Worm (Caenorhabditis elegans) whole organism, mixed stage, embryonic: ENCODE measurements around the gene wht-8.

Source experiments
- ces-1 ChIP-seq: fragments of 150-350 bp; optimal IDR thresholded peaks from 2 replicates; lab custom pipeline; 2014; ENCODE audit warnings: missing biosample characterization, missing genetic modification reagents, missing genetic modification characterization
- lin-13 ChIP-seq: fragments of 150-350 bp; optimal IDR thresholded peaks from 2 replicates; lab custom pipeline; 2014; ENCODE audit warnings: missing biosample characterization, missing genetic modification characterization
- lsy-2 ChIP-seq: fragments of 150-350 bp; optimal IDR thresholded peaks from 2 replicates; lab custom pipeline; 2014; ENCODE audit warnings: missing biosample characterization, missing genetic modification characterization
- nhr-28 ChIP-seq: fragments of 150-350 bp; optimal IDR thresholded peaks from 2 replicates; lab custom pipeline; 2014; ENCODE audit warnings: missing biosample characterization, missing genetic modification characterization
- nhr-76 ChIP-seq: sonication (generic microtip); optimal IDR thresholded peaks from 2 replicates; lab custom pipeline; 2017; ENCODE audit warnings: missing biosample characterization, missing genetic modification characterization
- unc-39 ChIP-seq: fragments of 150-350 bp; optimal IDR thresholded peaks from 2 replicates; lab custom pipeline; 2014; ENCODE audit warnings: missing biosample characterization, missing genetic modification characterization

- TF ChIP-seq lsy-2 (no peak), nhr-28 (tag; lab: Kevin White, UChicago) (no peak), lin-13 (tag; lab: Kevin White, UChicago) (no peak), nhr-76 (tag; lab: Kevin White, UChicago) (no peak), unc-39 (tag; lab: Kevin White, UChicago) (no peak), ces-1 (no peak)
Measured at ce11 chrIII:11197327-11197726, 21.3 kb upstream of the wht-8 start.
